Fruit fly (Drosophila melanogaster) whole organism, pupa: ENCODE measurements around the gene natalisin.

Source experiments
- CG14655 ChIP-seq: fragments of 200-800 bp; sonication (Bioruptor generic); optimal IDR thresholded peaks from 3 replicates; lab custom pipeline; 2017; ENCODE audit warnings: mild to moderate bottlenecking, missing biosample characterization, missing genetic modification reagents, missing genetic modification characterization
- CG15710 ChIP-seq: fragments of 200-800 bp; sonication (Bioruptor generic); optimal IDR thresholded peaks from 2 replicates; lab custom pipeline; 2018; ENCODE audit warnings: missing biosample characterization, mild to moderate bottlenecking, missing genetic modification characterization, moderate library complexity
- CG17806 ChIP-seq: fragments of 200-800 bp; sonication (Bioruptor generic); optimal IDR thresholded peaks from 2 replicates; lab custom pipeline; 2018; ENCODE audit warnings: missing biosample characterization, mild to moderate bottlenecking, missing genetic modification characterization, moderate library complexity
- CG32121 ChIP-seq: fragments of 200-800 bp; sonication (Bioruptor generic); IDR thresholded peaks from 2 replicates; pipeline ENCODE4 v1.3.6; 2022; ENCODE audit warnings: missing biosample characterization, missing genetic modification characterization
- CG4496 ChIP-seq: fragments of 200-800 bp; sonication (Bioruptor generic); IDR thresholded peaks from 3 replicates; pipeline ENCODE4 v1.3.6; 2022; ENCODE audit warnings: missing biosample characterization, missing genetic modification characterization
- CG8159 ChIP-seq: fragments of 200-800 bp; sonication (Bioruptor generic); optimal IDR thresholded peaks from 3 replicates; lab custom pipeline; 2018; ENCODE audit warnings: missing biosample characterization, mild to moderate bottlenecking, missing genetic modification characterization, moderate library complexity
- CG8301 ChIP-seq: fragments of 200-800 bp; sonication (Bioruptor generic); optimal IDR thresholded peaks from 2 replicates; lab custom pipeline; 2018; ENCODE audit warnings: missing biosample characterization, mild to moderate bottlenecking, missing genetic modification characterization
- EcR ChIP-seq: fragments of 200-800 bp; sonication (Bioruptor generic); optimal IDR thresholded peaks from 3 replicates; lab custom pipeline; 2019; ENCODE audit warnings: missing biosample characterization, missing genetic modification characterization, mild to moderate bottlenecking, moderate library complexity, missing genetic modification reagents
- Ets98B ChIP-seq: fragments of 200-800 bp; sonication (Bioruptor generic); IDR thresholded peaks from 2 replicates; pipeline ENCODE4 v1.3.6; 2022; ENCODE audit warnings: missing biosample characterization, missing genetic modification characterization
- Pif1A ChIP-seq: fragments of 200-800 bp; sonication (Bioruptor generic); optimal IDR thresholded peaks from 3 replicates; lab custom pipeline; 2016; ENCODE audit warnings: missing biosample characterization, missing genetic modification characterization
- Pif1B ChIP-seq: fragments of 200-800 bp; sonication (Bioruptor generic); optimal IDR thresholded peaks from 3 replicates; lab custom pipeline; 2016; ENCODE audit warnings: missing biosample characterization, missing genetic modification characterization
- Snoo ChIP-seq: fragments of 200-800 bp; sonication (Bioruptor generic); optimal IDR thresholded peaks from 3 replicates; lab custom pipeline; 2017; ENCODE audit warnings: missing biosample characterization, mild to moderate bottlenecking, missing genetic modification characterization, inconsistent platforms
- fd96Ca ChIP-seq: fragments of 200-800 bp; sonication (Bioruptor generic); IDR thresholded peaks from 3 replicates; pipeline ENCODE4 v1.3.6; 2022; ENCODE audit warnings: missing biosample characterization, missing genetic modification characterization
- rn ChIP-seq: fragments of 200-800 bp; sonication (Bioruptor generic); IDR thresholded peaks from 2 replicates; pipeline ENCODE4 v1.3.6; 2022; ENCODE audit warnings: missing biosample characterization, missing genetic modification characterization

- TF ChIP-seq CG15710 (tag; lab: Kevin White, UChicago) (peak; percentile 84), CG4496 (GFP tag; lab: Robert Waterston, UW) (peak; percentile 53; the same call in 1 of the 3 replicates), fd96Ca (GFP tag; lab: Robert Waterston, UW) (peak; percentile 62; the same call in 1 of the 3 replicates), CG17806 (tag; lab: Kevin White, UChicago) (peak; percentile 92), CG8301 (tag; lab: Kevin White, UChicago) (peak; percentile 75), rn (GFP tag; lab: Robert Waterston, UW) (no peak), Pif1A (peak; percentile 57), Pif1B (GFP tag; lab: Kevin White, UChicago) (peak; percentile 58), Snoo (tag; lab: Kevin White, UChicago) (peak; percentile 16), CG32121 (GFP tag; lab: Robert Waterston, UW) (no peak), EcR (no peak), CG8159 (peak; percentile 88), Ets98B (peak; percentile 57; the same call in 1 of the 2 replicates), CG14655 (GFP tag; lab: Kevin White, UChicago) (peak; percentile 85)
Observed at dm6 chr3R:14449304-14449703, 30.9 kb downstream of the natalisin start.
